Fruit fly (Drosophila melanogaster) Kc167 (cell line): ENCODE measurements around the gene Ag5r.

Experiments
- Myc ChIP-seq: fragments of >200 bp; optimal IDR thresholded peaks from 2 replicates; lab custom pipeline; 2017; ENCODE audit warnings: missing external identifiers
- h ChIP-seq: fragments of >200 bp; optimal IDR thresholded peaks from 3 replicates; lab custom pipeline; 2018; ENCODE audit warnings: missing external identifiers
- insv ChIP-seq: fragments of >200 bp; optimal IDR thresholded peaks from 3 replicates; lab custom pipeline; 2018; ENCODE audit warnings: missing external identifiers

DNA sequence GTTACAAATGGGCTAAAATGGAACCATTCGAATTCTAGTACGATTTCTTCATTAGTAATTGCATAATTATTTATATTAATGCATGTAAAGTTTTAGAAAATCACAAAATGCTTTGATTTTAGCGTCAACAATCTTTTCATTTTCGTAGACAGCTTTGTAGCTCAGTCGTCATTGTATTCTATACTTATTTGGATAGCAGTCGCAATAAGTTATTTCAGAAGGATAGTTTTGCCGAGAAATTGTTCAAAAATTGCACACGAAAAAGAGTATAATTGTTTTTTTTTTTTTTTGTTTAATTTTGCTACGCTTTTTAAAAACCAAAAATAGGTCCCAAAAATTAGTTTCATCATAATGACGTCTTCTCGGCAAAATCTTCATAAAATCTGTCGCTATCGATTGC is 11.3 kb downstream of the Ag5r start, which contains the start of gene CG5334:
- TF ChIP-seq insv (lab: Kevin White, UChicago) (no peak), h (lab: Kevin White, UChicago) (no peak), Myc (lab: Kevin White, UChicago) (no peak)
